Fruit fly (Drosophila melanogaster) whole organism, adult: ENCODE data around the gene Irbp18.

Source experiments
- CG11617 ChIP-seq: fragments of 200-800 bp; sonication (Bioruptor generic); optimal IDR thresholded peaks from 2 replicates; lab custom pipeline; 2017; ENCODE audit warnings: mild to moderate bottlenecking, missing biosample characterization, missing genetic modification reagents, missing genetic modification characterization
- CG12768 ChIP-seq: fragments of 200-800 bp; sonication (Bioruptor generic); optimal IDR thresholded peaks from 2 replicates; lab custom pipeline; 2017; ENCODE audit warnings: missing biosample characterization, missing genetic modification characterization, mild to moderate bottlenecking, moderate library complexity, missing genetic modification reagents
- CG14711 ChIP-seq: fragments of 200-800 bp; sonication (Bioruptor generic); optimal IDR thresholded peaks from 2 replicates; lab custom pipeline; 2018; ENCODE audit warnings: missing biosample characterization, mild to moderate bottlenecking, missing genetic modification characterization, moderate library complexity
- CG1620 ChIP-seq: fragments of 200-800 bp; sonication (Bioruptor generic); optimal IDR thresholded peaks from 2 replicates; lab custom pipeline; 2016; ENCODE audit warnings: missing biosample characterization, missing genetic modification characterization
- CG33017 ChIP-seq: fragments of 200-800 bp; sonication (Bioruptor generic); optimal IDR thresholded peaks from 2 replicates; lab custom pipeline; 2018; ENCODE audit warnings: missing biosample characterization, mild to moderate bottlenecking, missing genetic modification characterization, moderate library complexity
- CG5204 ChIP-seq: fragments of 200-800 bp; sonication (Bioruptor generic); optimal IDR thresholded peaks from 2 replicates; lab custom pipeline; 2016; ENCODE audit warnings: missing biosample characterization, missing genetic modification characterization
- CG7045 ChIP-seq: fragments of 200-800 bp; sonication (Bioruptor generic); optimal IDR thresholded peaks from 2 replicates; lab custom pipeline; 2017; ENCODE audit warnings: missing biosample characterization, mild to moderate bottlenecking, missing genetic modification characterization
- CG7101 ChIP-seq: fragments of 200-800 bp; sonication (Bioruptor generic); optimal IDR thresholded peaks from 2 replicates; lab custom pipeline; 2018; ENCODE audit warnings: missing biosample characterization, mild to moderate bottlenecking, missing genetic modification characterization, moderate library complexity
- Clk ChIP-seq: fragments of 200-800 bp; sonication (Bioruptor generic); optimal IDR thresholded peaks from 2 replicates; lab custom pipeline; 2017; ENCODE audit warnings: missing biosample characterization, missing genetic modification characterization
- Crg-1 ChIP-seq: fragments of 200-800 bp; sonication (Bioruptor generic); optimal IDR thresholded peaks from 2 replicates; lab custom pipeline; 2016; ENCODE audit warnings: missing biosample characterization, missing genetic modification characterization
- Hr96 ChIP-seq: fragments of 200-800 bp; sonication (Bioruptor generic); optimal IDR thresholded peaks from 2 replicates; lab custom pipeline; 2016; ENCODE audit warnings: missing biosample characterization, missing genetic modification characterization
- Mnt ChIP-seq: fragments of 200-800 bp; sonication (Bioruptor generic); optimal IDR thresholded peaks from 2 replicates; lab custom pipeline; 2016; ENCODE audit warnings: missing biosample characterization, mild to moderate bottlenecking, missing genetic modification characterization
- bab1 ChIP-seq: fragments of 200-800 bp; sonication (Bioruptor generic); optimal IDR thresholded peaks from 3 replicates; lab custom pipeline; 2019; ENCODE audit warnings: missing biosample characterization, mild to moderate bottlenecking, missing genetic modification characterization, moderate library complexity
- cic ChIP-seq: fragments of 200-800 bp; sonication (Bioruptor generic); optimal IDR thresholded peaks from 2 replicates; lab custom pipeline; 2017; ENCODE audit warnings: missing biosample characterization, mild to moderate bottlenecking, missing genetic modification characterization, moderate library complexity
- cnc ChIP-seq, 2 experiments: fragments of >200 bp; optimal IDR thresholded peaks; 2 replicates each; lab custom pipeline; 2017
- kay ChIP-seq: fragments of 200-800 bp; sonication (Bioruptor generic); peaks from one replicate; lab custom pipeline; 2016; ENCODE audit warnings: missing biosample characterization, missing genetic modification characterization, borderline replicate concordance
- ovo ChIP-seq: fragments of 200-800 bp; sonication (Bioruptor generic); optimal IDR thresholded peaks from 2 replicates; lab custom pipeline; 2016; ENCODE audit warnings: missing biosample characterization, missing genetic modification characterization
- pad ChIP-seq: fragments of 200-800 bp; sonication (Bioruptor generic); optimal IDR thresholded peaks from 3 replicates; lab custom pipeline; 2017; ENCODE audit warnings: missing biosample characterization, missing genetic modification characterization, mild to moderate bottlenecking, moderate library complexity, missing genetic modification reagents
- tj ChIP-seq: fragments of 200-800 bp; sonication (Bioruptor generic); optimal IDR thresholded peaks from 3 replicates; lab custom pipeline; 2017; ENCODE audit warnings: missing biosample characterization, mild to moderate bottlenecking, missing genetic modification characterization, moderate library complexity
- toe ChIP-seq: fragments of 200-800 bp; sonication (Bioruptor generic); optimal IDR thresholded peaks from 2 replicates; lab custom pipeline; 2016; ENCODE audit warnings: missing biosample characterization, missing genetic modification characterization

Gene Irbp18

dm6 chr3L:11118627-11119395, 20.8 kb upstream of the Irbp18 start:
- no peak for TF ChIP-seq CG5204
- TF ChIP-seq CG7045, result peak; percentile 48
- no peak for TF ChIP-seq CG11617 (GFP tag; lab: Kevin White, UChicago)
- TF ChIP-seq Mnt (GFP tag; lab: Kevin White, UChicago), result peak; percentile 85
- TF ChIP-seq pad (GFP tag; lab: Kevin White, UChicago), result peak; percentile 78
- TF ChIP-seq CG1620 (GFP tag; lab: Kevin White, UChicago), result no peak
- no peak for TF ChIP-seq bab1 (GFP tag; lab: Kevin White, UChicago)
- no peak for TF ChIP-seq toe
- TF ChIP-seq CG12768 (GFP tag; lab: Kevin White, UChicago), result peak; percentile 68
- peak; percentile 98 for TF ChIP-seq cic (GFP tag; lab: Kevin White, UChicago)
- TF ChIP-seq cnc (optimal IDR thresholded peaks at IDR 0.05; lab: Kevin White, UChicago), result no peak
- TF ChIP-seq CG14711 (tag; lab: Kevin White, UChicago), result peak; percentile 60
- TF ChIP-seq CG7101 (tag; lab: Kevin White, UChicago), result peak; percentile 70
- peak; percentile 19 for TF ChIP-seq CG33017 (tag; lab: Kevin White, UChicago)
- peak; percentile 66 for TF ChIP-seq Crg-1 (GFP tag; lab: Kevin White, UChicago)
- TF ChIP-seq Hr96 (GFP tag; lab: Kevin White, UChicago), result peak; percentile 34
- peak; percentile 97 for TF ChIP-seq kay (GFP tag; lab: Kevin White, UChicago)
- TF ChIP-seq Clk (GFP tag; lab: Kevin White, UChicago), result peak; percentile 54
- peak; percentile 40 for TF ChIP-seq tj
- peak; percentile 80 for TF ChIP-seq ovo

dm6 chr3L:11117733-11118132, 19.7 kb upstream of the Irbp18 start:
- TF ChIP-seq Clk (GFP tag; lab: Kevin White, UChicago) (no peak), CG12768 (GFP tag; lab: Kevin White, UChicago) (no peak), pad (GFP tag; lab: Kevin White, UChicago) (no peak), kay (GFP tag; lab: Kevin White, UChicago) (no peak), toe (no peak)

- TF ChIP-seq toe, result no peak
- peak; percentile 35 for TF ChIP-seq CG1620 (GFP tag; lab: Kevin White, UChicago)
- peak; percentile 92 for TF ChIP-seq CG12768 (GFP tag; lab: Kevin White, UChicago)
- TF ChIP-seq CG7045, result no peak
- peak; percentile 62 for TF ChIP-seq ovo
- peak; percentile 47 for TF ChIP-seq CG7101 (tag; lab: Kevin White, UChicago)
- TF ChIP-seq Crg-1 (GFP tag; lab: Kevin White, UChicago), result no peak
- no peak for TF ChIP-seq CG5204
- peak; percentile 48 for TF ChIP-seq bab1 (GFP tag; lab: Kevin White, UChicago)
- TF ChIP-seq CG11617 (GFP tag; lab: Kevin White, UChicago), result peak; percentile 58
- peak; percentile 32 for TF ChIP-seq Mnt (GFP tag; lab: Kevin White, UChicago)
- TF ChIP-seq pad (GFP tag; lab: Kevin White, UChicago), result no peak
- TF ChIP-seq Clk (GFP tag; lab: Kevin White, UChicago), result no peak
- peak in 1 of 2 experiments; percentile 89 for TF ChIP-seq cnc (optimal IDR thresholded peaks at IDR 0.05; lab: Kevin White, UChicago)
- no peak for TF ChIP-seq CG14711 (tag; lab: Kevin White, UChicago)
- TF ChIP-seq cic (GFP tag; lab: Kevin White, UChicago), result peak; percentile 28
- no peak for TF ChIP-seq Hr96 (GFP tag; lab: Kevin White, UChicago)
- no peak for TF ChIP-seq CG33017 (tag; lab: Kevin White, UChicago)
- peak; percentile 38 for TF ChIP-seq kay (GFP tag; lab: Kevin White, UChicago)
- peak; percentile 37 for TF ChIP-seq tj
Measured at dm6 chr3L:11113198-11114197, 15.5 kb upstream of the Irbp18 start, which contains the start of gene Sod1. Gene Sod1 (minus strand): TSS chr3L:11113740.

dm6 chr3L:11112427-11112826, 14.4 kb upstream of the Irbp18 start:
- TF ChIP-seq bab1 (GFP tag; lab: Kevin White, UChicago) (no peak), cnc (optimal IDR thresholded peaks at IDR 0.05; lab: Kevin White, UChicago) (no peak), Hr96 (GFP tag; lab: Kevin White, UChicago) (no peak), cic (GFP tag; lab: Kevin White, UChicago) (no peak)

dm6 chr3L:11109454-11109853, 11.5 kb upstream of the Irbp18 start, which contains the start of the genes CG34012 and emei:
Gene CG34012 (minus strand): TSS chr3L:11109505.
Gene emei (plus strand): TSS chr3L:11109690.
- no peak for TF ChIP-seq tj
- no peak for TF ChIP-seq Hr96 (GFP tag; lab: Kevin White, UChicago)
- TF ChIP-seq CG7045, result no peak
- no peak for TF ChIP-seq CG33017 (tag; lab: Kevin White, UChicago)
- TF ChIP-seq cic (GFP tag; lab: Kevin White, UChicago), result no peak
- TF ChIP-seq toe, result no peak
- TF ChIP-seq CG14711 (tag; lab: Kevin White, UChicago), result no peak
- TF ChIP-seq Clk (GFP tag; lab: Kevin White, UChicago), result no peak
- TF ChIP-seq CG7101 (tag; lab: Kevin White, UChicago), result no peak
- TF ChIP-seq CG11617 (GFP tag; lab: Kevin White, UChicago), result no peak
- TF ChIP-seq pad (GFP tag; lab: Kevin White, UChicago), result no peak
- no peak for TF ChIP-seq CG5204
- no peak for TF ChIP-seq kay (GFP tag; lab: Kevin White, UChicago)
- TF ChIP-seq cnc (optimal IDR thresholded peaks at IDR 0.05; lab: Kevin White, UChicago), result no peak
- TF ChIP-seq Crg-1 (GFP tag; lab: Kevin White, UChicago), result no peak
